Fruit fly (Drosophila melanogaster): Measurements from ENCODE around the gene Klp98A.

dm6 chr3R:27561114-27561513 lies 2.2 kb upstream of the Klp98A start, which contains the start of gene CG5646:
- TF ChIP-seq pros (GFP tag; optimal IDR thresholded peaks at IDR 0.05) (no peak), CG7556 (GFP tag; optimal IDR thresholded peaks at IDR 0.05) (no peak), slbo (GFP tag; IDR thresholded peaks at IDR 0.05) (no peak), Sin3A (optimal IDR thresholded peaks at IDR 0.05) (no peak), Nf-YA (GFP tag; IDR thresholded peaks at IDR 0.05) (0 out of 2 replicates have a peak, but pooled peaks have one; percentile 13)
